Fruit fly (Drosophila melanogaster) whole organism, pupa: Measurements from ENCODE around the gene Pldn.

ENCODE experiments used
- CG12605 ChIP-seq: fragments of 200-800 bp; sonication (Bioruptor generic); IDR thresholded peaks from 2 replicates; pipeline ENCODE4 v1.3.6; 2022; ENCODE audit warnings: missing biosample characterization, missing genetic modification characterization
- CG15710 ChIP-seq: fragments of 200-800 bp; sonication (Bioruptor generic); optimal IDR thresholded peaks from 2 replicates; lab custom pipeline; 2018; ENCODE audit warnings: missing biosample characterization, mild to moderate bottlenecking, missing genetic modification characterization, moderate library complexity
- CG17806 ChIP-seq: fragments of 200-800 bp; sonication (Bioruptor generic); optimal IDR thresholded peaks from 2 replicates; lab custom pipeline; 2018; ENCODE audit warnings: missing biosample characterization, mild to moderate bottlenecking, missing genetic modification characterization, moderate library complexity
- CG34367 ChIP-seq: fragments of 200-800 bp; sonication (Bioruptor generic); optimal IDR thresholded peaks from 2 replicates; lab custom pipeline; 2018; ENCODE audit warnings: missing biosample characterization, mild to moderate bottlenecking, missing genetic modification characterization
- CG9948 ChIP-seq: fragments of 200-800 bp; sonication (Bioruptor generic); optimal IDR thresholded peaks from 2 replicates; lab custom pipeline; 2018; ENCODE audit warnings: missing biosample characterization, mild to moderate bottlenecking, missing genetic modification characterization, moderate library complexity
- D1 ChIP-seq: fragments of 200-800 bp; sonication (Bioruptor generic); optimal IDR thresholded peaks from 2 replicates; lab custom pipeline; 2018; ENCODE audit warnings: missing biosample characterization, mild to moderate bottlenecking, missing genetic modification characterization, moderate library complexity
- EcR ChIP-seq: fragments of 200-800 bp; sonication (Bioruptor generic); optimal IDR thresholded peaks from 3 replicates; lab custom pipeline; 2019; ENCODE audit warnings: missing biosample characterization, missing genetic modification characterization, mild to moderate bottlenecking, moderate library complexity, missing genetic modification reagents
- Pif1B ChIP-seq: fragments of 200-800 bp; sonication (Bioruptor generic); optimal IDR thresholded peaks from 3 replicates; lab custom pipeline; 2016; ENCODE audit warnings: missing biosample characterization, missing genetic modification characterization
- Snoo ChIP-seq: fragments of 200-800 bp; sonication (Bioruptor generic); optimal IDR thresholded peaks from 3 replicates; lab custom pipeline; 2017; ENCODE audit warnings: missing biosample characterization, mild to moderate bottlenecking, missing genetic modification characterization, inconsistent platforms
- fd96Ca ChIP-seq: fragments of 200-800 bp; sonication (Bioruptor generic); IDR thresholded peaks from 3 replicates; pipeline ENCODE4 v1.3.6; 2022; ENCODE audit warnings: missing biosample characterization, missing genetic modification characterization
- gl ChIP-seq: fragments of 200-800 bp; sonication (Bioruptor generic); optimal IDR thresholded peaks from 2 replicates; lab custom pipeline; 2018; ENCODE audit warnings: missing biosample characterization, mild to moderate bottlenecking, missing genetic modification characterization

dm6 chr3L:11711789-11712188 is 20.6 kb upstream of the Pldn start:
- TF ChIP-seq gl (tag; lab: Kevin White, UChicago) (no peak), CG34367 (tag; lab: Kevin White, UChicago) (no peak), CG17806 (tag; lab: Kevin White, UChicago) (no peak), CG15710 (no peak), EcR (GFP tag; lab: Kevin White, UChicago) (no peak), D1 (tag; lab: Kevin White, UChicago) (no peak), CG12605 (GFP tag; lab: Robert Waterston, UW) (no peak), CG9948 (tag; lab: Kevin White, UChicago) (no peak), fd96Ca (GFP tag; lab: Robert Waterston, UW) (no peak), Snoo (tag; lab: Kevin White, UChicago) (no peak), Pif1B (GFP tag; lab: Kevin White, UChicago) (no peak)
